Fruit fly (Drosophila melanogaster) whole organism, embryonic: Measurements from ENCODE around the gene CG9757.

Experiments used
- Bteb2 ChIP-seq: fragments of 200-800 bp; sonication (Bioruptor generic); optimal IDR thresholded peaks from 2 replicates; lab custom pipeline; 2016; ENCODE audit warnings: missing biosample characterization, missing genetic modification characterization
- CG11456 ChIP-seq: fragments of 200-800 bp; sonication (Bioruptor generic); IDR thresholded peaks from 3 replicates; pipeline ENCODE4 v1.3.6; 2022; ENCODE audit warnings: missing biosample characterization, missing genetic modification characterization
- CG11504 ChIP-seq: fragments of 200-800 bp; sonication (Bioruptor generic); optimal IDR thresholded peaks from 3 replicates; lab custom pipeline; 2019; ENCODE audit warnings: missing biosample characterization, mild to moderate bottlenecking, missing genetic modification characterization, moderate library complexity
- CG12391 ChIP-seq: fragments of 200-800 bp; sonication (Bioruptor generic); optimal IDR thresholded peaks from 3 replicates; lab custom pipeline; 2018; ENCODE audit warnings: missing biosample characterization, mild to moderate bottlenecking, missing genetic modification characterization, moderate library complexity
- CG13296 ChIP-seq: fragments of 200-800 bp; sonication (Bioruptor generic); optimal IDR thresholded peaks from 3 replicates; lab custom pipeline; 2018; ENCODE audit warnings: missing biosample characterization, mild to moderate bottlenecking, missing genetic modification characterization
- CG13775 ChIP-seq: fragments of 200-800 bp; sonication (Bioruptor generic); optimal IDR thresholded peaks from 3 replicates; lab custom pipeline; 2017; ENCODE audit warnings: missing biosample characterization, mild to moderate bottlenecking, missing genetic modification characterization
- CG14050 ChIP-seq: fragments of 200-800 bp; sonication (Bioruptor generic); IDR thresholded peaks from 3 replicates; pipeline ENCODE4 v1.3.6; 2022; ENCODE audit warnings: missing biosample characterization, missing genetic modification characterization
- CG14441 ChIP-seq: fragments of 200-800 bp; sonication (Bioruptor generic); IDR thresholded peaks from 2 replicates; pipeline ENCODE4 v1.3.6; 2022; ENCODE audit warnings: missing biosample characterization, missing genetic modification characterization
- CG15011 ChIP-seq: fragments of 200-800 bp; sonication (Bioruptor generic); optimal IDR thresholded peaks from 3 replicates; lab custom pipeline; 2018; ENCODE audit warnings: missing biosample characterization, mild to moderate bottlenecking, missing genetic modification characterization
- CG15269 ChIP-seq: fragments of 200-800 bp; sonication (Bioruptor generic); optimal IDR thresholded peaks from 2 replicates; lab custom pipeline; 2018; ENCODE audit warnings: missing biosample characterization, mild to moderate bottlenecking, missing genetic modification characterization, moderate library complexity
- CG1529 ChIP-seq: fragments of 200-800 bp; sonication (Bioruptor generic); optimal IDR thresholded peaks from 3 replicates; lab custom pipeline; 2018; ENCODE audit warnings: missing biosample characterization, missing genetic modification characterization
- CG17359 ChIP-seq: fragments of 200-800 bp; sonication (Bioruptor generic); optimal IDR thresholded peaks from 3 replicates; lab custom pipeline; 2018; ENCODE audit warnings: missing biosample characterization, mild to moderate bottlenecking, missing genetic modification characterization, moderate library complexity
- CG18764 ChIP-seq: fragments of 200-800 bp; sonication (Bioruptor generic); optimal IDR thresholded peaks from 3 replicates; lab custom pipeline; 2016; ENCODE audit warnings: missing biosample characterization, missing genetic modification characterization
- CG2129 ChIP-seq: fragments of 200-800 bp; sonication (Bioruptor generic); IDR thresholded peaks from 2 replicates; pipeline ENCODE4 v1.3.6; 2022; ENCODE audit warnings: missing biosample characterization, missing genetic modification characterization; ENCODE audit not compliant: partially characterized antibody
- CG30403 ChIP-seq: fragments of 200-800 bp; sonication (Bioruptor generic); optimal IDR thresholded peaks from 3 replicates; lab custom pipeline; 2016; ENCODE audit warnings: missing biosample characterization, missing genetic modification characterization
- CG31441 ChIP-seq: fragments of 200-800 bp; sonication (Bioruptor generic); IDR thresholded peaks from 2 replicates; pipeline ENCODE4 v1.3.6; 2022; ENCODE audit warnings: missing biosample characterization, missing genetic modification characterization
- CG3163 ChIP-seq: fragments of 200-800 bp; sonication (Bioruptor generic); optimal IDR thresholded peaks from 3 replicates; lab custom pipeline; 2016; ENCODE audit warnings: missing biosample characterization, missing genetic modification characterization
- CG34422 ChIP-seq: fragments of 200-800 bp; sonication (Bioruptor generic); IDR thresholded peaks from 3 replicates; pipeline ENCODE4 v1.3.6; 2022; ENCODE audit warnings: missing biosample characterization, missing genetic modification characterization
- CG42726 ChIP-seq: fragments of 200-800 bp; sonication (Bioruptor generic); IDR thresholded peaks from 2 replicates; pipeline ENCODE4 v1.3.6; 2022; ENCODE audit warnings: missing biosample characterization, missing genetic modification characterization; ENCODE audit not compliant: partially characterized antibody
- CG4617 ChIP-seq: fragments of 200-800 bp; sonication (Bioruptor generic); optimal IDR thresholded peaks from 3 replicates; lab custom pipeline; 2016; ENCODE audit warnings: missing biosample characterization, missing genetic modification characterization, borderline replicate concordance
- CG6813 ChIP-seq: fragments of 200-800 bp; sonication (Bioruptor generic); optimal IDR thresholded peaks from 2 replicates; lab custom pipeline; 2017; ENCODE audit warnings: missing biosample characterization, missing genetic modification characterization, mild to moderate bottlenecking, moderate library complexity, missing genetic modification reagents
- CG7556 ChIP-seq: fragments of 200-800 bp; sonication (Bioruptor generic); optimal IDR thresholded peaks from 2 replicates; lab custom pipeline; 2017; ENCODE audit warnings: missing biosample characterization, mild to moderate bottlenecking, missing genetic modification characterization
- CG8281 ChIP-seq: fragments of 200-800 bp; sonication (Bioruptor generic); optimal IDR thresholded peaks from 2 replicates; lab custom pipeline; 2018; ENCODE audit warnings: missing biosample characterization, mild to moderate bottlenecking, missing genetic modification characterization, moderate library complexity
- CG8388 ChIP-seq: fragments of 200-800 bp; sonication (Bioruptor generic); optimal IDR thresholded peaks from 2 replicates; lab custom pipeline; 2019; ENCODE audit warnings: missing biosample characterization, mild to moderate bottlenecking, missing genetic modification characterization, moderate library complexity
- Gug ChIP-seq: fragments of 200-800 bp; sonication (Bioruptor generic); IDR thresholded peaks from 4 replicates; pipeline ENCODE4 v1.3.6; 2022; ENCODE audit warnings: missing biosample characterization, missing genetic modification characterization
- Hey ChIP-seq: fragments of 200-800 bp; sonication (Bioruptor generic); optimal IDR thresholded peaks from 3 replicates; lab custom pipeline; 2018; ENCODE audit warnings: missing biosample characterization, mild to moderate bottlenecking, missing genetic modification characterization
- Lpt ChIP-seq: fragments of >200 bp; optimal IDR thresholded peaks from 2 replicates; lab custom pipeline; 2018; ENCODE audit warnings: missing biosample characterization, missing genetic modification characterization
- Oaz ChIP-seq: fragments of 200-800 bp; sonication (Bioruptor generic); IDR thresholded peaks from 2 replicates; pipeline ENCODE4 v1.3.6; 2022; ENCODE audit warnings: missing biosample characterization, missing genetic modification characterization
- Opbp ChIP-seq: fragments of 200-800 bp; sonication (Bioruptor generic); IDR thresholded peaks from 3 replicates; pipeline ENCODE4 v1.3.6; 2022; ENCODE audit warnings: missing biosample characterization, missing genetic modification characterization; ENCODE audit not compliant: partially characterized antibody
- Scr ChIP-seq: fragments of 200-800 bp; sonication (Bioruptor generic); IDR thresholded peaks from 2 replicates; pipeline ENCODE4 v1.3.6; 2022; ENCODE audit warnings: missing biosample characterization, missing genetic modification characterization; ENCODE audit not compliant: partially characterized antibody
- Sin3A ChIP-seq: fragments of >200 bp; optimal IDR thresholded peaks from 2 replicates; lab custom pipeline; 2018
- TFAM ChIP-seq: fragments of 200-800 bp; sonication (Bioruptor generic); optimal IDR thresholded peaks from 2 replicates; lab custom pipeline; 2017; ENCODE audit warnings: missing biosample characterization, missing genetic modification characterization, inconsistent platforms
- abd-A ChIP-seq: fragments of 200-800 bp; sonication (Bioruptor generic); optimal IDR thresholded peaks from 3 replicates; lab custom pipeline; 2019; ENCODE audit warnings: missing biosample characterization, mild to moderate bottlenecking, missing genetic modification characterization, moderate library complexity
- caup ChIP-seq: fragments of 200-800 bp; sonication (Bioruptor generic); optimal IDR thresholded peaks from 3 replicates; lab custom pipeline; 2017; ENCODE audit warnings: missing biosample characterization, mild to moderate bottlenecking, missing genetic modification characterization, moderate library complexity; ENCODE audit not compliant: severe bottlenecking
- dan ChIP-seq: fragments of 200-800 bp; sonication (Bioruptor generic); IDR thresholded peaks from 2 replicates; pipeline ENCODE4 v1.3.6; 2022; ENCODE audit warnings: missing biosample characterization, missing genetic modification characterization
- dm ChIP-seq: fragments of 200-800 bp; sonication (Bioruptor generic); optimal IDR thresholded peaks from 3 replicates; lab custom pipeline; 2016; ENCODE audit warnings: missing biosample characterization, missing genetic modification characterization
- emc ChIP-seq: fragments of 200-800 bp; sonication (Bioruptor generic); optimal IDR thresholded peaks from 2 replicates; lab custom pipeline; 2016; ENCODE audit warnings: missing biosample characterization, missing genetic modification characterization
- gsb-n ChIP-seq: fragments of 200-800 bp; sonication (Bioruptor generic); optimal IDR thresholded peaks from 3 replicates; lab custom pipeline; 2018; ENCODE audit warnings: missing biosample characterization, mild to moderate bottlenecking, missing genetic modification characterization
- hb ChIP-seq: fragments of 200-800 bp; sonication (Bioruptor generic); IDR thresholded peaks from 3 replicates; pipeline ENCODE4 v1.3.6; 2022; ENCODE audit warnings: missing biosample characterization, missing genetic modification characterization; ENCODE audit not compliant: partially characterized antibody
- hth ChIP-seq: fragments of >200 bp; optimal IDR thresholded peaks from 2 replicates; lab custom pipeline; 2017; ENCODE audit warnings: inconsistent platforms
- inv ChIP-seq: fragments of 200-800 bp; sonication (Bioruptor generic); IDR thresholded peaks from 2 replicates; pipeline ENCODE4 v1.3.6; 2022; ENCODE audit warnings: missing biosample characterization, missing genetic modification characterization; ENCODE audit not compliant: partially characterized antibody
- kay ChIP-seq: fragments of 200-800 bp; sonication (Bioruptor generic); optimal IDR thresholded peaks from 2 replicates; lab custom pipeline; 2016; ENCODE audit warnings: missing biosample characterization, missing genetic modification characterization
- odd ChIP-seq: fragments of 200-800 bp; sonication (Bioruptor generic); optimal IDR thresholded peaks from 2 replicates; lab custom pipeline; 2017; ENCODE audit warnings: missing biosample characterization, mild to moderate bottlenecking, missing genetic modification characterization
- slp2 ChIP-seq: fragments of 200-800 bp; sonication (Bioruptor generic); optimal IDR thresholded peaks from 2 replicates; lab custom pipeline; 2016; ENCODE audit warnings: missing biosample characterization, missing genetic modification characterization
- sqz ChIP-seq: fragments of 200-800 bp; sonication (Bioruptor generic); optimal IDR thresholded peaks from 3 replicates; lab custom pipeline; 2018; ENCODE audit warnings: missing biosample characterization, mild to moderate bottlenecking, missing genetic modification characterization
- sr ChIP-seq: fragments of 200-800 bp; sonication (Bioruptor generic); IDR thresholded peaks from 3 replicates; pipeline ENCODE4 v1.3.6; 2022; ENCODE audit warnings: missing biosample characterization, missing genetic modification characterization
- stc ChIP-seq: fragments of 200-800 bp; sonication (Bioruptor generic); IDR thresholded peaks from 2 replicates; pipeline ENCODE4 v1.3.6; 2022; ENCODE audit warnings: missing biosample characterization, missing genetic modification characterization
- tup ChIP-seq: fragments of 200-800 bp; sonication (Bioruptor generic); optimal IDR thresholded peaks from 2 replicates; lab custom pipeline; 2016; ENCODE audit warnings: missing biosample characterization, mild to moderate bottlenecking, missing genetic modification characterization, moderate library complexity
- wek ChIP-seq: fragments of 200-800 bp; sonication (Bioruptor generic); optimal IDR thresholded peaks from 3 replicates; lab custom pipeline; 2018; ENCODE audit warnings: missing biosample characterization, mild to moderate bottlenecking, missing genetic modification characterization, moderate library complexity
- zen2 ChIP-seq: fragments of 200-800 bp; sonication (Bioruptor generic); IDR thresholded peaks from 3 replicates; pipeline ENCODE4 v1.3.6; 2022; ENCODE audit warnings: missing biosample characterization, missing genetic modification characterization; ENCODE audit not compliant: partially characterized antibody

Gene CG9757

dm6 chr3R:13609146-13609545, 3.1 kb downstream of the CG9757 start, which contains the start of gene CG9759:
TSS of gene CG9759 (minus strand) at chr3R:13609246.
- TF ChIP-seq Hey (tag; lab: Kevin White, UChicago) = no peak
- no peak for TF ChIP-seq Lpt (GFP tag; lab: Kevin White, UChicago)
- TF ChIP-seq CG3163 = no peak
- no peak for TF ChIP-seq inv (GFP tag; lab: Robert Waterston, UW)
- no peak for TF ChIP-seq tup (GFP tag; lab: Kevin White, UChicago)
- no peak for TF ChIP-seq zen2
- TF ChIP-seq gsb-n (tag; lab: Kevin White, UChicago) = no peak
- no peak for TF ChIP-seq CG14050 (GFP tag; lab: Robert Waterston, UW)
- no peak for TF ChIP-seq CG34422
- no peak for TF ChIP-seq CG1529

- TF ChIP-seq wek (GFP tag; lab: Kevin White, UChicago) = no peak
- no peak for TF ChIP-seq sqz (GFP tag; lab: Kevin White, UChicago)
- TF ChIP-seq CG14441 (GFP tag; lab: Robert Waterston, UW) = no peak
- TF ChIP-seq CG12391 (tag; lab: Kevin White, UChicago) = peak; percentile 32
- TF ChIP-seq Scr (GFP tag; lab: Robert Waterston, UW) = no peak
- TF ChIP-seq Oaz (GFP tag; lab: Robert Waterston, UW) = no peak
- no peak for TF ChIP-seq CG2129 (GFP tag; lab: Robert Waterston, UW)
- no peak for TF ChIP-seq kay (GFP tag; lab: Kevin White, UChicago)
- no peak for TF ChIP-seq hb (GFP tag; lab: Robert Waterston, UW)
- no peak for TF ChIP-seq CG6813 (GFP tag; lab: Kevin White, UChicago)
- 0 out of 2 replicates have a peak, but pooled peaks have one; percentile 37 for TF ChIP-seq stc (GFP tag; lab: Robert Waterston, UW)
- TF ChIP-seq Bteb2 (GFP tag; lab: Kevin White, UChicago) = no peak
- TF ChIP-seq hth (lab: Kevin White, UChicago) = no peak
- TF ChIP-seq Opbp = no peak
- no peak for TF ChIP-seq CG8388 (GFP tag; lab: Kevin White, UChicago)
- no peak for TF ChIP-seq TFAM
- no peak for TF ChIP-seq odd (GFP tag; lab: Kevin White, UChicago)
- 0 out of 4 replicates have a peak, but pooled peaks have one; percentile 11 for TF ChIP-seq Gug (GFP tag; lab: Robert Waterston, UW)
- no peak for TF ChIP-seq CG15011 (GFP tag; lab: Kevin White, UChicago)
- no peak for TF ChIP-seq slp2
- peak; percentile 7 for TF ChIP-seq CG15269 (tag; lab: Kevin White, UChicago)
- no peak for TF ChIP-seq abd-A (tag; lab: Kevin White, UChicago)
- TF ChIP-seq CG42726 = no peak
- TF ChIP-seq Sin3A = no peak
- TF ChIP-seq emc = no peak
- TF ChIP-seq CG13296 (GFP tag; lab: Kevin White, UChicago) = peak; percentile 28
- TF ChIP-seq sr (GFP tag; lab: Robert Waterston, UW) = no peak
- no peak for TF ChIP-seq CG11456 (GFP tag; lab: Robert Waterston, UW)
- TF ChIP-seq dan (GFP tag; lab: Robert Waterston, UW) = no peak
- no peak for TF ChIP-seq CG13775 (GFP tag; lab: Kevin White, UChicago)
- TF ChIP-seq CG8281 = no peak
- TF ChIP-seq CG31441 (GFP tag; lab: Robert Waterston, UW) = peak; percentile 37; the same call in 1 of the 2 replicates
- peak; percentile 38 for TF ChIP-seq CG7556
- no peak for TF ChIP-seq CG18764 (GFP tag; lab: Kevin White, UChicago)
- TF ChIP-seq dm (GFP tag; lab: Kevin White, UChicago) = no peak
- TF ChIP-seq caup (GFP tag; lab: Kevin White, UChicago) = peak; percentile 1
- peak; percentile 66 for TF ChIP-seq CG11504 (tag; lab: Kevin White, UChicago)
- peak; percentile 23 for TF ChIP-seq CG30403 (GFP tag; lab: Kevin White, UChicago)
- no peak for TF ChIP-seq CG4617 (GFP tag; lab: Kevin White, UChicago)
- peak; percentile 18 for TF ChIP-seq CG17359 (tag; lab: Kevin White, UChicago)
Observed at dm6 chr3R:13600539-13600938, 11.7 kb downstream of the CG9757 start.
